Worm (Caenorhabditis elegans) whole organism, L4/young adult: Measurements from ENCODE around the gene srh-295.

Experiments
- W03F9.2 ChIP-seq: fragments of 150-350 bp; optimal IDR thresholded peaks from 2 replicates; lab custom pipeline; 2014; ENCODE audit warnings: missing biosample characterization, missing genetic modification characterization
- him-1 ChIP-seq: sonication (generic microtip); optimal IDR thresholded peaks from 2 replicates; lab custom pipeline; 2016; ENCODE audit warnings: missing genotype, missing genetic modification reagents, missing genetic modification characterization, missing compliant biosample characterization

DNA sequence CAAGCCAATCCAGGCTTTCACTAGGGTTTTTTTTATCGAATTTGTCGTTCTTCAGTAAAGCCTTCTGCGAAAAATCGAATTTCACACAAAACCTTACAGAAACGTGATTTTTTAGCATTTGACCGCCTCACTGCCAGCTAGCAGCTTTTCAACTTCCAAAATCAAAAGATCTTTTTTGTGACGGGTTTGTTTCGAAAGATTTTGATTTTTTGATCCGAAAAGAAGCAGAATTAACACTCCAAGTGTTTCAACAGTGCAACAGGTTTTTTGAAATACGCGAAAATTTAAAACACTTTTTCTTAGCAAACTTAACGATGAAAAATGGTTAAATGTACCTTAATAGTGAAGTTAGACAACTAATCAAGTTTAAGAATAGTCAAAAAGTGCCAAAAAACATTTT, 11.0 kb downstream of the srh-295 start, which contains the start of gene clec-229:
- TF ChIP-seq W03F9.2 (tag; lab: Kevin White, UChicago) = no peak
- TF ChIP-seq him-1 (tag; lab: Kevin White, UChicago) = no peak
